Worm (Caenorhabditis elegans): Measurements from ENCODE around the gene F10A3.4.

DNA sequence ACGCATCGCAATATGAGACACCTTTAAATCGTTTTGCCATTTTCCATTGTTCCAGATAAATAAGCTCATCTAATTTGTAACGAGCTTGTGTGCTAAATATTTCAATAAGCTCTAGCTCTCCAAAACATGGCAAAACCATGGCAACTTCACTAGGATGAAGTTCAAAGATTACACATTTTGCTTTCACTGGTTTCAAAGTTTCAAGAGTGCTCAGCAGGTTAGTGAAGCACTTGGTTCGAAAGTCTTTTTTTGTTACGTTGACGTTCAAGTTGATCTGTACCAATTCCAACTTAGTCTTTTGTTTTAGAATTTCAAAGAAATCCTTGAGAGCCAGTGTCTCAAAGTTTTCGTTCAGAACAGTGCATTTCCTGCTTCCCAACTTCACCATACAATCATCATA, 6.5 kb upstream of the F10A3.4 start, which contains the start of gene fbxa-18:
- TF ChIP-seq fkh-4 (tag; optimal IDR thresholded peaks at IDR 0.05; ENCODE audit: borderline replicate concordance): no peak
- TF ChIP-seq ces-1 (GFP tag; optimal IDR thresholded peaks at IDR 0.05): no peak
- TF ChIP-seq lin-39 (tag; optimal IDR thresholded peaks at IDR 0.05): no peak
